Fruit fly (Drosophila melanogaster) whole organism, pupa: ENCODE results near the gene mfas.

Source experiments
- CG10348 ChIP-seq: fragments of 200-800 bp; sonication (Bioruptor generic); IDR thresholded peaks from 2 replicates; pipeline ENCODE4 v1.3.6; 2022; ENCODE audit warnings: missing biosample characterization, missing genetic modification characterization
- CG12605 ChIP-seq: fragments of 200-800 bp; sonication (Bioruptor generic); IDR thresholded peaks from 2 replicates; pipeline ENCODE4 v1.3.6; 2022; ENCODE audit warnings: missing biosample characterization, missing genetic modification characterization
- CG17806 ChIP-seq: fragments of 200-800 bp; sonication (Bioruptor generic); optimal IDR thresholded peaks from 2 replicates; lab custom pipeline; 2018; ENCODE audit warnings: missing biosample characterization, mild to moderate bottlenecking, missing genetic modification characterization, moderate library complexity
- CG8301 ChIP-seq: fragments of 200-800 bp; sonication (Bioruptor generic); optimal IDR thresholded peaks from 2 replicates; lab custom pipeline; 2018; ENCODE audit warnings: missing biosample characterization, mild to moderate bottlenecking, missing genetic modification characterization
- fd96Ca ChIP-seq: fragments of 200-800 bp; sonication (Bioruptor generic); IDR thresholded peaks from 3 replicates; pipeline ENCODE4 v1.3.6; 2022; ENCODE audit warnings: missing biosample characterization, missing genetic modification characterization
- gl ChIP-seq: fragments of 200-800 bp; sonication (Bioruptor generic); optimal IDR thresholded peaks from 2 replicates; lab custom pipeline; 2018; ENCODE audit warnings: missing biosample characterization, mild to moderate bottlenecking, missing genetic modification characterization

DNA sequence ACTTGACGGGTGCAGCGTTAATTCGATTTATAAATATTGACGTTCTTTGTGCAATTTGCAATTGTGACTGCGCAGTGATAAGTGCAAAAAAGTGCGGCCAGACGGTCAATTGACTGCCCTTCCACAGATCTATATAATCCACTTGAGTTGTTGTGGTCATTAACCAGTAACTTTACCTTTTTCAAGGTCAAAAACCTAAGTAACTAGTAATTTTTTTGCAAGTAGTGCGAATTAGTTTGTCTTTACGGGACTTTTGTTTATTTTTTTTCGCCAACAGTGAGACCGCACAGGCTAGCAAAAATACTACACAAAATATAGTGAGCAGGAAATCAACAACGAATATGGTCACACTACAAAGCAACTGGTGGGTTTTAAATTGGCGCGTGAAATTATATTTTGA lies 18.5 kb downstream of the mfas start, which contains the start of gene Tango9:
- TF ChIP-seq CG17806, result peak; percentile 11
- TF ChIP-seq CG8301 (tag; lab: Kevin White, UChicago), result no peak
- no peak for TF ChIP-seq fd96Ca (GFP tag; lab: Robert Waterston, UW)
- no peak for TF ChIP-seq CG10348 (GFP tag; lab: Robert Waterston, UW)
- peak; percentile 74 for TF ChIP-seq CG12605 (GFP tag; lab: Robert Waterston, UW)
- peak; percentile 63 for TF ChIP-seq gl (tag; lab: Kevin White, UChicago)
